Fruit fly (Drosophila melanogaster): ENCODE measurements around the gene Mpi.

Mpi gene

dm6 chr3R:9791177-9791806, 31.9 kb downstream of the Mpi start, which contains the start of the genes CG12945 and CG8507 (continued):
- TF ChIP-seq PHDP (tag; optimal IDR thresholded peaks at IDR 0.05) (peak; percentile 48), Bdp1 (GFP tag; optimal IDR thresholded peaks at IDR 0.05) (peak; percentile 14), CG7928 (GFP tag; optimal IDR thresholded peaks at IDR 0.05) (no peak), CG11398 (GFP tag; optimal IDR thresholded peaks at IDR 0.05) (no peak), CG1832 (GFP tag; optimal IDR thresholded peaks at IDR 0.05) (no peak), CG18476 (GFP tag; optimal IDR thresholded peaks at IDR 0.05) (peak; percentile 26), CG2712 (tag; optimal IDR thresholded peaks at IDR 0.05) (peak; percentile 47), eyg (GFP tag; optimal IDR thresholded peaks at IDR 0.05) (no peak), Atf6 (GFP tag; IDR thresholded peaks at IDR 0.05) (no peak; the same call in 1 of the 2 replicates), Pdp1 (GFP tag; optimal IDR thresholded peaks at IDR 0.05) (peak; percentile 56 to 59), gce (GFP tag; IDR thresholded peaks at IDR 0.05) (no peak), crol (GFP tag; IDR thresholded peaks at IDR 0.05) (no peak), ham (GFP tag; IDR thresholded peaks at IDR 0.05) (no peak), CG32767 (GFP tag; IDR thresholded peaks at IDR 0.05) (no peak), CG5180 (GFP tag; optimal IDR thresholded peaks at IDR 0.05) (no peak), chinmo (GFP tag; IDR thresholded peaks at IDR 0.05; ENCODE audit: partially characterized antibody) (no peak), CG12299 (tag; optimal IDR thresholded peaks at IDR 0.05) (no peak), ken (GFP tag; IDR thresholded peaks at IDR 0.05) (0 out of 3 replicates have a peak, but pooled peaks have one; percentile 28), org-1 (GFP tag; optimal IDR thresholded peaks at IDR 0.05) (no peak), Ets97D (GFP tag; optimal IDR thresholded peaks at IDR 0.05) (peak; percentile 44), CG6683 (GFP tag; optimal IDR thresholded peaks at IDR 0.05) (no peak), bowl (GFP tag; IDR thresholded peaks at IDR 0.05) (no peak), CG1024 (GFP tag; IDR thresholded peaks at IDR 0.05) (no peak), CkIIα-i1 (GFP tag; IDR thresholded peaks at IDR 0.05) (no peak), jigr1 (GFP tag; IDR thresholded peaks at IDR 0.05) (no peak), Side (GFP tag; optimal IDR thresholded peaks at IDR 0.05) (no peak), sc (optimal IDR thresholded peaks at IDR 0.05) (no peak), sc (GFP tag; optimal IDR thresholded peaks at IDR 0.05) (no peak), wek (GFP tag; optimal IDR thresholded peaks at IDR 0.05) (no peak), odd (GFP tag; optimal IDR thresholded peaks at IDR 0.05) (no peak), CG11093 (GFP tag; IDR thresholded peaks at IDR 0.05) (no peak), CG8924 (tag; optimal IDR thresholded peaks at IDR 0.05) (peak; percentile 31), CG6689 (GFP tag; IDR thresholded peaks at IDR 0.05) (0 out of 2 replicates have a peak, but pooled peaks have one; percentile 9), shn (GFP tag; optimal IDR thresholded peaks at IDR 0.05) (peak; percentile 53), CG9437 (GFP tag; optimal IDR thresholded peaks at IDR 0.05) (peak; percentile 33), Blimp-1 (GFP tag; optimal IDR thresholded peaks at IDR 0.05) (peak; percentile 28), CG7839 (tag; optimal IDR thresholded peaks at IDR 0.05) (no peak), MTF-1 (GFP tag; optimal IDR thresholded peaks at IDR 0.05; ENCODE audit: borderline replicate concordance) (no peak), usp (GFP tag; optimal IDR thresholded peaks at IDR 0.05) (no peak), gcm (GFP tag; optimal IDR thresholded peaks at IDR 0.05) (peak; percentile 37), CG2889 (GFP tag; IDR thresholded peaks at IDR 0.05) (no peak), CG3847 (GFP tag; IDR thresholded peaks at IDR 0.05) (peak; percentile 81), bbx (GFP tag; IDR thresholded peaks at IDR 0.05; ENCODE audit: partially characterized antibody) (0 out of 2 replicates have a peak, but pooled peaks have one; percentile 18), CG30403 (GFP tag; optimal IDR thresholded peaks at IDR 0.05) (peak; percentile 67), psq (GFP tag; optimal IDR thresholded peaks at IDR 0.05) (no peak), CG9727 (GFP tag; optimal IDR thresholded peaks at IDR 0.05) (peak; percentile 42), pros (GFP tag; optimal IDR thresholded peaks at IDR 0.05) (no peak), CG42726 (GFP tag; IDR thresholded peaks at IDR 0.05; ENCODE audit: partially characterized antibody) (no peak), NC2β (GFP tag; optimal IDR thresholded peaks at IDR 0.05) (no peak), bab2 (GFP tag; optimal IDR thresholded peaks at IDR 0.05) (no peak), wor (GFP tag; IDR thresholded peaks at IDR 0.05) (no peak)

Data from whole organism, embryonic.